Fruit fly (Drosophila melanogaster): ENCODE results near the gene MME1.

The MME1 gene

dm6 chr2L:7042150-7042811 is 15.0 kb downstream of the MME1 start (continued):
- TF ChIP-seq zfh2 (GFP tag; optimal IDR thresholded peaks at IDR 0.05) (peak; percentile 65), CG30431 (GFP tag; optimal IDR thresholded peaks at IDR 0.05) (no peak), HLH3B (GFP tag; IDR thresholded peaks at IDR 0.05) (peak; percentile 59), vnd (GFP tag; IDR thresholded peaks at IDR 0.05; ENCODE audit: partially characterized antibody) (peak; percentile 42; the same call in 1 of the 3 replicates), exex (tag; optimal IDR thresholded peaks at IDR 0.05) (peak; percentile 12), Gug (GFP tag; IDR thresholded peaks at IDR 0.05) (peak; percentile 59; the same call in 3 of the 4 replicates), D (optimal IDR thresholded peaks at IDR 0.05) (no peak), D (GFP tag; optimal IDR thresholded peaks at IDR 0.05) (no peak), dan (GFP tag; IDR thresholded peaks at IDR 0.05) (no peak), CG16813 (GFP tag; IDR thresholded peaks at IDR 0.05; ENCODE audit: partially characterized antibody) (peak; percentile 68), repo (GFP tag; optimal IDR thresholded peaks at IDR 0.05) (peak; percentile 38), z (GFP tag; IDR thresholded peaks at IDR 0.05) (no peak), CG4404 (GFP tag; IDR thresholded peaks at IDR 0.05) (no peak), CG2202 (tag; optimal IDR thresholded peaks at IDR 0.05) (peak; percentile 11), CG10959 (GFP tag; IDR thresholded peaks at IDR 0.05) (no peak), fd3F (GFP tag; optimal IDR thresholded peaks at IDR 0.05) (peak; percentile 5), nom (GFP tag; optimal IDR thresholded peaks at IDR 0.05) (peak; percentile 31), CG13287 (GFP tag; IDR thresholded peaks at IDR 0.05; ENCODE audit: partially characterized antibody) (peak; percentile 85), Six4 (GFP tag; optimal IDR thresholded peaks at IDR 0.05) (peak; percentile 3), Vsx1 (GFP tag; optimal IDR thresholded peaks at IDR 0.05) (no peak), prd (optimal IDR thresholded peaks at IDR 0.05) (no peak), prd (GFP tag; IDR thresholded peaks at IDR 0.05) (peak; percentile 55; the same call in 2 of the 3 replicates), dati (GFP tag; IDR thresholded peaks at IDR 0.05) (no peak), yki (optimal IDR thresholded peaks at IDR 0.05) (no peak), gsb-n (tag; optimal IDR thresholded peaks at IDR 0.05) (no peak), Side (GFP tag; optimal IDR thresholded peaks at IDR 0.05) (peak; percentile 53), Dad (GFP tag; optimal IDR thresholded peaks at IDR 0.05) (no peak), Atf3 (GFP tag; optimal IDR thresholded peaks at IDR 0.05) (peak; percentile 9), YL-1 (GFP tag; optimal IDR thresholded peaks at IDR 0.05) (peak; percentile 61), Tbp (GFP tag; optimal IDR thresholded peaks at IDR 0.05) (no peak), Ptx1 (GFP tag; IDR thresholded peaks at IDR 0.05) (peak; percentile 68), cas (GFP tag; IDR thresholded peaks at IDR 0.05) (0 out of 2 replicates have a peak, but pooled peaks have one; percentile 51), Trl (optimal IDR thresholded peaks at IDR 0.05) (no peak), Trl (GFP tag; optimal IDR thresholded peaks at IDR 0.05) (peak; percentile 50), gem (tag; optimal IDR thresholded peaks at IDR 0.05) (peak; percentile 58), gfzf (GFP tag; optimal IDR thresholded peaks at IDR 0.05) (peak; percentile 27), NC2β (GFP tag; optimal IDR thresholded peaks at IDR 0.05) (peak; percentile 65), Med (GFP tag) (peak; percentile 95), kah (GFP tag; optimal IDR thresholded peaks at IDR 0.05) (peak; percentile 92), pfk (GFP tag; optimal IDR thresholded peaks at IDR 0.05) (peak; percentile 56), tio (GFP tag; optimal IDR thresholded peaks at IDR 0.05) (no peak), CG12942 (GFP tag; optimal IDR thresholded peaks at IDR 0.05) (no peak), Ssrp (tag; optimal IDR thresholded peaks at IDR 0.05) (peak; percentile 38), wor (GFP tag; IDR thresholded peaks at IDR 0.05) (no peak), aop (GFP tag; IDR thresholded peaks at IDR 0.05) (no peak), chinmo (GFP tag; IDR thresholded peaks at IDR 0.05; ENCODE audit: partially characterized antibody) (peak; percentile 92; the same call in 2 of the 4 replicates), unc-4 (GFP tag; IDR thresholded peaks at IDR 0.05; ENCODE audit: partially characterized antibody) (peak; percentile 69), onecut (GFP tag; IDR thresholded peaks at IDR 0.05) (peak; percentile 79), Sin3A (optimal IDR thresholded peaks at IDR 0.05) (peak; percentile 44), CG12104 (GFP tag; optimal IDR thresholded peaks at IDR 0.05) (peak; percentile 12), ERR (GFP tag; optimal IDR thresholded peaks at IDR 0.05) (peak; percentile 28), CG1832 (GFP tag; optimal IDR thresholded peaks at IDR 0.05) (no peak)
